Worm (Caenorhabditis elegans) whole organism, L2 larva: ENCODE measurements around the gene T23G5.2.

Source experiments
- C34F6.9 ChIP-seq: fragments of 150-350 bp; optimal IDR thresholded peaks from 2 replicates; lab custom pipeline; 2014; ENCODE audit warnings: missing biosample characterization, missing genetic modification characterization
- F13H6.1 ChIP-seq: sonication (generic microtip); optimal IDR thresholded peaks from 2 replicates; lab custom pipeline; 2016; ENCODE audit warnings: missing genetic modification characterization, missing compliant biosample characterization
- Y55F3AM.14 ChIP-seq: fragments of 200-800 bp; sonication (Bioruptor generic); optimal IDR thresholded peaks from 2 replicates; lab custom pipeline; 2018; ENCODE audit warnings: mild to moderate bottlenecking, missing genetic modification characterization, missing compliant biosample characterization
- ZK546.5 ChIP-seq: sonication (generic microtip); optimal IDR thresholded peaks from 2 replicates; lab custom pipeline; 2017; ENCODE audit warnings: missing biosample characterization, missing genetic modification characterization
- blmp-1 ChIP-seq: sonication (generic microtip); optimal IDR thresholded peaks from 2 replicates; lab custom pipeline; 2017; ENCODE audit warnings: missing genetic modification characterization, mild to moderate bottlenecking, missing compliant biosample characterization, antibody characterized with exemption, moderate library complexity; ENCODE audit not compliant: insufficient read depth
- ceh-16 ChIP-seq: fragments of 150-350 bp; optimal IDR thresholded peaks from 2 replicates; lab custom pipeline; 2014; ENCODE audit warnings: missing biosample characterization, missing genetic modification characterization
- crh-2 ChIP-seq: sonication (generic microtip); optimal IDR thresholded peaks from 2 replicates; lab custom pipeline; 2017; ENCODE audit warnings: missing biosample characterization, missing genetic modification characterization
- egl-27 ChIP-seq: sonication (generic microtip); optimal IDR thresholded peaks from 3 replicates; lab custom pipeline; 2017; ENCODE audit warnings: missing biosample characterization, missing genetic modification reagents, missing genetic modification characterization
- elt-1 ChIP-seq: fragments of 150-350 bp; optimal IDR thresholded peaks from 2 replicates; lab custom pipeline; 2014; ENCODE audit warnings: missing biosample characterization, missing genetic modification characterization
- elt-3 ChIP-seq: sonication (generic microtip); optimal IDR thresholded peaks from 2 replicates; lab custom pipeline; 2017; ENCODE audit warnings: missing biosample characterization, missing genetic modification characterization
- fos-1 ChIP-seq: fragments of 150-350 bp; optimal IDR thresholded peaks from 2 replicates; lab custom pipeline; 2014; ENCODE audit warnings: missing biosample characterization, missing genetic modification characterization
- gmeb-1 ChIP-seq: fragments of 150-350 bp; optimal IDR thresholded peaks from 2 replicates; lab custom pipeline; 2014; ENCODE audit warnings: missing biosample characterization, missing genetic modification characterization
- lin-11 ChIP-seq: fragments of 150-350 bp; sonication (generic microtip); optimal IDR thresholded peaks from 2 replicates; lab custom pipeline; 2014; ENCODE audit warnings: missing biosample characterization, missing genetic modification characterization, inconsistent platforms, mixed read lengths
- lin-13 ChIP-seq: fragments of 150-350 bp; optimal IDR thresholded peaks from 2 replicates; lab custom pipeline; 2014; ENCODE audit warnings: missing biosample characterization, missing genetic modification reagents, missing genetic modification characterization
- lsy-2 ChIP-seq, 2 experiments: fragments of 150-350 bp in 1 of 2; sonication (generic microtip) in 1 of 2; optimal IDR thresholded peaks; 2 replicates each; lab custom pipeline; 2014 to 2017; ENCODE audit warnings: missing biosample characterization in 2 of 2, missing genetic modification characterization in 2 of 2
- mab-5 ChIP-seq: fragments of 150-350 bp; optimal IDR thresholded peaks from 2 replicates; lab custom pipeline; 2014; ENCODE audit warnings: missing biosample characterization, missing genetic modification characterization
- mbf-1 ChIP-seq: sonication (generic microtip); optimal IDR thresholded peaks from 2 replicates; lab custom pipeline; 2017; ENCODE audit warnings: missing biosample characterization, missing genetic modification characterization
- mdl-1 ChIP-seq, 2 experiments: fragments of 150-350 bp in 1 of 2; sonication (generic microtip) in 1 of 2; optimal IDR thresholded peaks; 2 replicates each; lab custom pipeline; 2017; ENCODE audit warnings: missing biosample characterization in 2 of 2, missing genetic modification characterization in 2 of 2
- nhr-11 ChIP-seq: fragments of 150-350 bp; optimal IDR thresholded peaks from 2 replicates; lab custom pipeline; 2014; ENCODE audit warnings: missing biosample characterization, missing genetic modification characterization
- nhr-129 ChIP-seq: fragments of 150-350 bp; optimal IDR thresholded peaks from 2 replicates; lab custom pipeline; 2014; ENCODE audit warnings: missing biosample characterization, missing genetic modification characterization
- nhr-21 ChIP-seq: fragments of 150-350 bp; optimal IDR thresholded peaks from 2 replicates; lab custom pipeline; 2014; ENCODE audit warnings: missing biosample characterization, missing genetic modification characterization
- nhr-23 ChIP-seq: fragments of 150-350 bp; optimal IDR thresholded peaks from 2 replicates; lab custom pipeline; 2014; ENCODE audit warnings: missing biosample characterization, missing genetic modification reagents, missing genetic modification characterization
- nhr-237 ChIP-seq: fragments of 150-350 bp; optimal IDR thresholded peaks from 2 replicates; lab custom pipeline; 2014; ENCODE audit warnings: missing biosample characterization, missing genetic modification characterization
- nhr-25 ChIP-seq: fragments of 150-350 bp; sonication (generic microtip); optimal IDR thresholded peaks from 3 replicates; lab custom pipeline; 2014; ENCODE audit warnings: missing biosample characterization, missing genetic modification characterization
- nhr-6 ChIP-seq: fragments of 150-350 bp; optimal IDR thresholded peaks from 2 replicates; lab custom pipeline; 2014; ENCODE audit warnings: missing biosample characterization, missing genetic modification characterization
- peb-1 ChIP-seq: fragments of 150-350 bp; optimal IDR thresholded peaks from 2 replicates; lab custom pipeline; 2014; ENCODE audit warnings: missing biosample characterization, missing genetic modification characterization
- sem-4 ChIP-seq: fragments of 150-350 bp; optimal IDR thresholded peaks from 2 replicates; lab custom pipeline; 2014; ENCODE audit warnings: missing biosample characterization, missing genetic modification reagents, missing genetic modification characterization
- skn-1 ChIP-seq: sonication (generic microtip); optimal IDR thresholded peaks from 2 replicates; lab custom pipeline; 2017; ENCODE audit warnings: missing biosample characterization, missing genetic modification characterization
- sma-3 ChIP-seq: sonication (generic microtip); optimal IDR thresholded peaks from 2 replicates; lab custom pipeline; 2016; ENCODE audit warnings: missing genetic modification reagents, missing genetic modification characterization, missing compliant biosample characterization
- sma-9 ChIP-seq, 2 experiments: fragments of 150-350 bp in 1 of 2; sonication (generic microtip) in 1 of 2; optimal IDR thresholded peaks; 2 replicates each; lab custom pipeline; 2014 to 2016; ENCODE audit warnings: missing genetic modification characterization in 2 of 2, mild to moderate bottlenecking in 1 of 2, missing biosample characterization in 1 of 2, missing compliant biosample characterization in 1 of 2, missing genetic modification reagents in 1 of 2, moderate library complexity in 1 of 2
- unc-55 ChIP-seq: fragments of 150-350 bp; sonication (generic microtip); optimal IDR thresholded peaks from 3 replicates; lab custom pipeline; 2014; ENCODE audit warnings: missing biosample characterization, missing genetic modification reagents, missing genetic modification characterization
- unc-62 ChIP-seq: fragments of 150-350 bp; optimal IDR thresholded peaks from 2 replicates; lab custom pipeline; 2014; ENCODE audit warnings: missing biosample characterization, missing genetic modification reagents, missing genetic modification characterization
- zag-1 ChIP-seq: fragments of 150-350 bp; optimal IDR thresholded peaks from 2 replicates; lab custom pipeline; 2014; ENCODE audit warnings: missing biosample characterization, missing genetic modification characterization
- ztf-1 ChIP-seq: fragments of 200-800 bp; sonication (Bioruptor generic); conservative IDR thresholded peaks from 2 replicates; pipeline ENCODE4 v1.3.6; 2022; ENCODE audit warnings: missing genetic modification characterization, missing compliant biosample characterization
- ztf-11 ChIP-seq: sonication (generic microtip); optimal IDR thresholded peaks from 2 replicates; lab custom pipeline; 2017; ENCODE audit warnings: missing biosample characterization, missing genetic modification characterization

T23G5.2 gene

DNA sequence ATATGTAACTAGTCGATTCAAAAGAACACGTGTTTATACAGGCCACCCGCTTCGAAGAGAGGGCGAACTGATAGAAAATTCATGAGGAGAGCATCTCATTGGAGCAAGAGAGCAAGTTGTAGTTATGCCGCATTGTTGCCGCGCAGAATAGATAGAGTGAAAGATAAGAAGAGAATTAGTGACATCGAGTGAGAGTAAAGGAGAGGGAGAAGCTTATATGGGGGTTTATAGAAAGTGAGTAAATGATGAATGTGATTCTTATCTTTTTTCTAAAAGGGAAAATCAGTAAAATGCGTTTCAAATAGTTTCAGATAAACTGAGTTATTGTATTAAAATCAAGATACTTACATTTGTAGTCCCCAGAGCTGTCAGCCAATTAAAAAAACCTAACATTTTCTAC is 34.1 kb upstream of the T23G5.2 start:
- peak; percentile 2 for TF ChIP-seq F13H6.1 (tag; lab: Kevin White, UChicago)
- peak; percentile 21 for TF ChIP-seq sma-9 (GFP tag; optimal IDR thresholded peaks at IDR 0.05; lab: Kevin White, UChicago)
- no peak for TF ChIP-seq sma-9 (tag; optimal IDR thresholded peaks at IDR 0.05; lab: Kevin White, UChicago)
- peak; percentile 36 for TF ChIP-seq zag-1 (tag; lab: Kevin White, UChicago)
- TF ChIP-seq fos-1 (tag; lab: Kevin White, UChicago), result peak; percentile 21
- no peak for TF ChIP-seq sma-3 (GFP tag; lab: Kevin White, UChicago)
- TF ChIP-seq C34F6.9 (tag; lab: Kevin White, UChicago), result no peak
- TF ChIP-seq ztf-11 (tag; lab: Kevin White, UChicago), result no peak
- peak; percentile 69 for TF ChIP-seq unc-55 (GFP tag; lab: Kevin White, UChicago)
- TF ChIP-seq mab-5 (tag; lab: Kevin White, UChicago), result peak; percentile 40

DNA sequence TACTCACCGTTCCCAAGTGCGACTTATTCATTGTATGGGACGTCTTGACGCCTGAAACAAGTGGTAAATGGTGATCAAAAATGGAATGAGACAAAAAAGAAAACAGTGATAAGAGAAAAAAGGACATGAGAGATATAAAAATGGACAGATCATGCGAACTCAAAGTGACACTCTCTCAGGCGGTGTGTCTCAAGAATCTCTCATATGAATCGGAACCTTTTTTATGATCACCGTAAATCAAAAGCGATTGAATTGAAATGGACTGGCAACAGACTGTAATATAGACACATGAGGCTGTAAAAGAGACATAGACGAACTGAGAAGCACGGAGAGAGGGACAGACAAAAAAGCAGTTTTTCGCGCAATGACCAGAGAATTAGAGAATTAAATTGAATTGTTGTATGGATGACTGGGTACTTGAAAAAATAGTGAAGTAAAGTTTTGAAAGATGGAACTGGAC is 32.9 kb upstream of the T23G5.2 start, which contains the start of gene clip-1:
clip-1 (minus strand) TSS at position 51 of the 460 bp plus-strand sequence.
- no peak for TF ChIP-seq nhr-237 (tag; lab: Kevin White, UChicago)
- TF ChIP-seq sma-9 (GFP tag; optimal IDR thresholded peaks at IDR 0.05; lab: Kevin White, UChicago), result peak; percentile 60
- TF ChIP-seq sma-9 (tag; optimal IDR thresholded peaks at IDR 0.05; lab: Kevin White, UChicago), result no peak
- TF ChIP-seq ceh-16 (tag; lab: Kevin White, UChicago), result no peak
- TF ChIP-seq sma-3 (GFP tag; lab: Kevin White, UChicago), result peak; percentile 57
- TF ChIP-seq fos-1 (tag; lab: Kevin White, UChicago), result peak; percentile 36
- no peak for TF ChIP-seq ZK546.5 (tag; lab: Kevin White, UChicago)
- TF ChIP-seq lsy-2 (tag; optimal IDR thresholded peaks at IDR 0.05; lab: Kevin White, UChicago), result peak in 1 of 2 experiments; percentile 19
- TF ChIP-seq elt-1 (tag; lab: Kevin White, UChicago), result no peak
- peak; percentile 56 for TF ChIP-seq blmp-1 (tag; lab: Kevin White, UChicago)
- TF ChIP-seq nhr-129, result peak; percentile 16
- peak; percentile 66 for TF ChIP-seq nhr-25 (tag; lab: Kevin White, UChicago)
- peak; percentile 49 for TF ChIP-seq nhr-21 (tag; lab: Kevin White, UChicago)
- TF ChIP-seq gmeb-1 (tag; lab: Kevin White, UChicago), result peak; percentile 38
- peak; percentile 60 for TF ChIP-seq sem-4 (tag; lab: Kevin White, UChicago)
- TF ChIP-seq F13H6.1 (tag; lab: Kevin White, UChicago), result peak; percentile 8
- no peak for TF ChIP-seq lin-11 (tag; lab: Kevin White, UChicago)
- TF ChIP-seq nhr-6 (tag; lab: Kevin White, UChicago), result no peak
- TF ChIP-seq skn-1, result no peak

DNA sequence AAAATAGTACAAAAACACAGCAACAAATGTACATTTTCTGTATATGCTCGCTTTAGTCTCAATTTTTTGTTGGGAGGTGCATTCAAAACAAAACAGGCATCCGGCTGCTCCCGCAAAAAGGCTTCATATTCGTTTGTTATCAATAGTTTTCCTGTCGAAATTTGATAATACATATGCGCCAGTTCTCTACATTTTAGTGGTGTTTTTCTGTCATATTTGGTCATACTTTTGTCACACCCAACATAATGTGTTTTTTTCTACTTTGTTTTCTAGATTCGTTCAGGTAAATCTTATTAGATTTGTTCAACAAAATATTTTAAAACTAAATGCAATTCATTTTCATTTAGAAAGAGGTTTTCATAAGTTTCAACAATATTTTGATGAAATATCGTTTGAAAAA is 22.4 kb upstream of the T23G5.2 start:
- no peak for TF ChIP-seq ztf-1 (GFP tag; lab: Robert Waterston, UW)
- no peak for TF ChIP-seq crh-2 (tag; lab: Kevin White, UChicago)

DNA sequence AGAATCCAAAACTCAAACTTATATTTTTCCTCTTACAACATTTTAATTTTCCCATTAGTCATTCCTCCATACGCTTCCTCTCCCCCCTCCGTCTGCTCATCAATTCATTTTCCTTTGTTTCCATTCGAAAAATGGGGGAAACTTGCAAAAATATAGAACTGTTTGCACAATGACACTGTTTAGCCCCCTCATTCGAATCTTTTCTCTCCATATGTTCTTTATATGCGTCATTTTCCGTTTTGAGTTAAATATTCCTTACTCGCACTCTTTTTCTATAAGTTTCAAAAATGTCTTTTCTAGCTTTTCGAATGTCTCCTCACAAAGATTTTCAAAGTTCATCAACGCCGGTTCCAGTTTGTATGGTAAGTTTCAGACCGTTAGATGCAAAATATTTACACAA is 20.8 kb upstream of the T23G5.2 start, which contains the start of gene M01A8.1:
M01A8.1 (plus strand) TSS at position 301 of the 400 bp plus-strand sequence.
- TF ChIP-seq lin-13 (GFP tag; lab: Kevin White, UChicago), result no peak

DNA sequence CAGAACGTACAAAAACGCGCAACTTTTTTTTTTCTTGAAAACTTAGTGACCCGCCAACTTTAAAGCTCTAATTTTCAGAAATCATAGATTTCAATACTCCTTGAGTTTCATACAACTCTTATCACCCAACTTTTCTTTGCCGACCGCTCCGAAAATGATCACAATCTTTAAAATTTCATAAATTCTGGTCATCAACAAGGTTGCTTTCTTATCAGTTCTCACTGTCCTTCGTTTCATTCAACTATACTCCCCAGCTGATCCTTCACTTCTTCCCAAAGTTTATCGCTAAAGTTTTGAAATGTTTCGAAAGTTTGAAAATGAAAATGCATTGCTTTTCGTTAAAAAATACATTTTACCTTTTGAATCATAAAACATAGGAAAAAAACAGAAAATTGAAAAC is 19.7 kb upstream of the T23G5.2 start:
- TF ChIP-seq ztf-1 (GFP tag; lab: Robert Waterston, UW) (no peak), nhr-25 (tag; lab: Kevin White, UChicago) (no peak), nhr-6 (tag; lab: Kevin White, UChicago) (no peak), nhr-23 (tag; lab: Kevin White, UChicago) (no peak), unc-62 (GFP tag; lab: Kevin White, UChicago) (no peak), unc-55 (GFP tag; lab: Kevin White, UChicago) (no peak), ceh-16 (tag; lab: Kevin White, UChicago) (no peak), egl-27 (no peak), C34F6.9 (tag; lab: Kevin White, UChicago) (no peak), fos-1 (tag; lab: Kevin White, UChicago) (peak; percentile 83), Y55F3AM.14 (no peak), ztf-11 (tag; lab: Kevin White, UChicago) (no peak), mbf-1 (tag; lab: Kevin White, UChicago) (no peak), sma-3 (GFP tag; lab: Kevin White, UChicago) (no peak), elt-3 (tag; lab: Kevin White, UChicago) (no peak), crh-2 (tag; lab: Kevin White, UChicago) (no peak), elt-1 (tag; lab: Kevin White, UChicago) (no peak), peb-1 (tag; lab: Kevin White, UChicago) (no peak), lsy-2 (tag; optimal IDR thresholded peaks at IDR 0.05; lab: Kevin White, UChicago) (no peak), F13H6.1 (tag; lab: Kevin White, UChicago) (peak; percentile 7), sem-4 (tag; lab: Kevin White, UChicago) (no peak), mdl-1 (tag; optimal IDR thresholded peaks at IDR 0.05; lab: Kevin White, UChicago) (no peak), nhr-11 (tag; lab: Kevin White, UChicago) (no peak), skn-1 (no peak), sma-9 (GFP tag; optimal IDR thresholded peaks at IDR 0.05; lab: Kevin White, UChicago) (peak; percentile 75), sma-9 (tag; optimal IDR thresholded peaks at IDR 0.05; lab: Kevin White, UChicago) (no peak), ZK546.5 (tag; lab: Kevin White, UChicago) (no peak), gmeb-1 (tag; lab: Kevin White, UChicago) (peak; percentile 13)
